Fruit fly (Drosophila melanogaster): ENCODE results near the gene CG42245.
A peak's percentile ranks its signal among the peaks of the same experiment; 100 is the strongest.

The CG42245 gene

DNA sequence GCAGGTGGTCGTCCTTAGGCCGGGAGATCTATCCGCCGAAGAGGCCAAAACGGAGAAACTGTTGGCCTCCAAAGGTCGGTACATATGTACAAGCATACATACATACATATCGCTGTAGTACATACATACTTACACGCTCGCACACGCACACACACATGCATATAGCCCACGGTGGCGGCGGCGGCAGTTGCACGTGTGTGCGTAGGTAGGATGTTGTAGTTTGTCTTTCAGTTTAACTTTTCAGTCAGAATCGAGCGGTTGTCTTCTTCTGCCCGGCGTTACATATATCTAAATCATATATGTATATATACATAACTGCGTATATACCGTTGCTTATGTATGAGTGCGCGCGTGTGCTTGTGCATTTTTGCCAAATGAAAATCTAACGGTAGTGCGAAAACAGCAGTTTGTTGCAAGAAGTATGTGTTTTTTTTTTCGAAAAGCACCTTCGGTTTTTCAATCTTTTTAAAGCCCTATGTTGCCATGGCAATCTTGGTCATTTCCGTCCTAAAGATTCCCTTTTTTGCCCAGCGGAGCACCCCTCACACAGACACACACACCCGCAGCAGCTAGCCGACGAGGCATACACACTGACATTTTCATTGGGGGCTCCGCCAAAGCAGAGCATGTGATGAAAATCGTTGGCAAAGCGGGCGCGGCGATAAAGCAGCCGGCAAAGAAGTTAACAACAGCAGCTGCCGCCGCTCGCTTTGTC lies 690 bp downstream of the CG42245 start:
- no peak for TF ChIP-seq CG13204 (GFP tag; optimal IDR thresholded peaks at IDR 0.05)
- no peak for TF ChIP-seq rn (GFP tag; IDR thresholded peaks at IDR 0.05)
- TF ChIP-seq CG32121 (GFP tag; IDR thresholded peaks at IDR 0.05): no peak
- no peak for TF ChIP-seq CG10348 (GFP tag; IDR thresholded peaks at IDR 0.05)
- no peak for TF ChIP-seq fd96Ca (GFP tag; IDR thresholded peaks at IDR 0.05)
- TF ChIP-seq Snoo (tag; optimal IDR thresholded peaks at IDR 0.05): no peak
- TF ChIP-seq Pif1B (GFP tag; optimal IDR thresholded peaks at IDR 0.05): no peak
- no peak for TF ChIP-seq D1 (tag; optimal IDR thresholded peaks at IDR 0.05)
- no peak for TF ChIP-seq CG9948 (tag; optimal IDR thresholded peaks at IDR 0.05)
- TF ChIP-seq CG4496 (GFP tag; IDR thresholded peaks at IDR 0.05): no peak
- TF ChIP-seq CG8159 (tag; optimal IDR thresholded peaks at IDR 0.05): no peak
- no peak for TF ChIP-seq EcR (GFP tag; optimal IDR thresholded peaks at IDR 0.05)
- no peak for TF ChIP-seq CG17806 (tag; optimal IDR thresholded peaks at IDR 0.05)

dm6 chr3L:2632763-2633100 lies 1.2 kb downstream of the CG42245 start:
- peak; percentile 54; the same call in 1 of the 3 replicates for TF ChIP-seq fd96Ca (GFP tag; IDR thresholded peaks at IDR 0.05)
- TF ChIP-seq Ets98B (GFP tag; IDR thresholded peaks at IDR 0.05): peak; percentile 31
- peak; percentile 82 for TF ChIP-seq CG13204 (GFP tag; optimal IDR thresholded peaks at IDR 0.05)
- no peak for TF ChIP-seq CG12605 (GFP tag; IDR thresholded peaks at IDR 0.05)
- 0 out of 3 replicates have a peak, but pooled peaks have one; percentile 7 for TF ChIP-seq CG4496 (GFP tag; IDR thresholded peaks at IDR 0.05)

dm6 chr3L:2634929-2635799 lies 3.6 kb downstream of the CG42245 start:
- peak; percentile 45 for TF ChIP-seq CG32121 (GFP tag; IDR thresholded peaks at IDR 0.05)
- TF ChIP-seq Ets98B (GFP tag; IDR thresholded peaks at IDR 0.05): peak; percentile 71
- no peak for TF ChIP-seq CG8301 (tag; optimal IDR thresholded peaks at IDR 0.05)
- no peak for TF ChIP-seq CG10348 (GFP tag; IDR thresholded peaks at IDR 0.05)
- TF ChIP-seq CG15710 (tag; optimal IDR thresholded peaks at IDR 0.05): peak; percentile 49
- TF ChIP-seq CG13204 (GFP tag; optimal IDR thresholded peaks at IDR 0.05): peak; percentile 62
- TF ChIP-seq D1 (tag; optimal IDR thresholded peaks at IDR 0.05): no peak
- peak; percentile 68 for TF ChIP-seq Pif1A (GFP tag; optimal IDR thresholded peaks at IDR 0.05)
- TF ChIP-seq fd96Ca (GFP tag; IDR thresholded peaks at IDR 0.05): peak; percentile 61; the same call in 2 of the 3 replicates
- no peak for TF ChIP-seq EcR (GFP tag; optimal IDR thresholded peaks at IDR 0.05)
- TF ChIP-seq CG34367 (tag; optimal IDR thresholded peaks at IDR 0.05): peak; percentile 49
- TF ChIP-seq CG4496 (GFP tag; IDR thresholded peaks at IDR 0.05): peak; percentile 83
- peak; percentile 86 for TF ChIP-seq Snoo (tag; optimal IDR thresholded peaks at IDR 0.05)
- no peak for TF ChIP-seq CG9948 (tag; optimal IDR thresholded peaks at IDR 0.05)
- TF ChIP-seq Pif1B (GFP tag; optimal IDR thresholded peaks at IDR 0.05): peak; percentile 44
- no peak for TF ChIP-seq CG14655 (GFP tag; optimal IDR thresholded peaks at IDR 0.05)
- TF ChIP-seq rn (GFP tag; IDR thresholded peaks at IDR 0.05): 0 out of 2 replicates have a peak, but pooled peaks have one; percentile 14
- peak; percentile 60 for TF ChIP-seq CG8159 (tag; optimal IDR thresholded peaks at IDR 0.05)
- TF ChIP-seq gl (tag; optimal IDR thresholded peaks at IDR 0.05): peak; percentile 45
- TF ChIP-seq CG17806 (tag; optimal IDR thresholded peaks at IDR 0.05): peak; percentile 12
- TF ChIP-seq CG12605 (GFP tag; IDR thresholded peaks at IDR 0.05): peak; percentile 21; the same call in 1 of the 2 replicates

DNA sequence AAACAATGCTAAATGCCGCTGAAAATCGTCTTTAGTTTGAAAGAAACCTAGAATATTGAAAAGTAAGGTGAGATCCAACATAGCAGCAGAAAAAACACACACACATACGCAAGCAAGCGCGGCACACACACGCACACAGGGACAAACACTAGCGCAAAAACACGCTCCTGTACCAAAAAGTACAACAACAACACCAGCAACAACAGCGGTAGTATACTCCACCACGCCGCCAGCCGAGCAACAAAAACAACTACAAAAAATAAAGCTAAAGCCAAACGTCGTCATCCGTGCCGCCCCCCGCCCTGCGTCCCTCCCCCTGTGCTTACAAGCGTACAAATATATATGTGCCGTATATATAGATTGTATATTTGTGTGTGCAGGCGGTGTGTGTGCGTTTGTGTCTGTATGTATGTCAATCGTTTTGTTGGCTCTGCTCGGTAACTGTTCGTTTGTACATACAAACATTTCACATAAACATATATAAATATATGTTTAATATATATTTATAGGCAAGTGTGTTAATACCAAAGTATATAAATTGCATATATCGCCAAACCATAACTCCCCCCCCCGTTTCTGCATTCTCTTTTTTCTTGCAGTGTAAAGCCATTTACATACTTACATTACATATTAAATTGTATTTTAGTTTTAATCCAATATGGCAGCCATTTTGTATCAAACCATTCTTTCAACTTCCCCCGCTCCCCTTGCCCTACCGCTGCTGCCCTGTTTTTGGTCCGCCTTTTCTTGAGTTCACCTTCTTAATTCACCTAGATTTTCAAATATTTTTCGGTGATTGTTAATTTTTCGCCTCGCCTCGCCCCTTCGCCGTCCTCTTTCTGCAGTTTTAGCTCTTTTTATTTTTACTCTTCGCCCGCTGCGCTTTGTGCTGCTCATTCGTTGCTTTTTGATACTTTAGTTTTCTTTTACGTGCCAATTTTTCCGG lies 4.8 kb downstream of the CG42245 start:
- TF ChIP-seq fd96Ca (GFP tag; IDR thresholded peaks at IDR 0.05) (no peak; the same call in 2 of the 3 replicates), CG8301 (tag; optimal IDR thresholded peaks at IDR 0.05) (no peak), CG32121 (GFP tag; IDR thresholded peaks at IDR 0.05) (peak; percentile 62), D1 (tag; optimal IDR thresholded peaks at IDR 0.05) (no peak), CG34367 (tag; optimal IDR thresholded peaks at IDR 0.05) (no peak), Pif1A (GFP tag; optimal IDR thresholded peaks at IDR 0.05) (no peak), Ets98B (GFP tag; IDR thresholded peaks at IDR 0.05) (peak; percentile 76; the same call in 1 of the 2 replicates), Snoo (tag; optimal IDR thresholded peaks at IDR 0.05) (no peak), CG10348 (GFP tag; IDR thresholded peaks at IDR 0.05) (no peak), CG14655 (GFP tag; optimal IDR thresholded peaks at IDR 0.05) (no peak), EcR (GFP tag; optimal IDR thresholded peaks at IDR 0.05) (no peak), rn (GFP tag; IDR thresholded peaks at IDR 0.05) (no peak), gl (tag; optimal IDR thresholded peaks at IDR 0.05) (no peak), CG8159 (tag; optimal IDR thresholded peaks at IDR 0.05) (peak; percentile 53), Pif1B (GFP tag; optimal IDR thresholded peaks at IDR 0.05) (peak; percentile 55), CG9948 (tag; optimal IDR thresholded peaks at IDR 0.05) (peak; percentile 27), CG4496 (GFP tag; IDR thresholded peaks at IDR 0.05) (peak; percentile 58; the same call in 1 of the 3 replicates), CG15710 (tag; optimal IDR thresholded peaks at IDR 0.05) (peak; percentile 27), CG12605 (GFP tag; IDR thresholded peaks at IDR 0.05) (peak; percentile 55), CG13204 (GFP tag; optimal IDR thresholded peaks at IDR 0.05) (peak; percentile 29), CG17806 (tag; optimal IDR thresholded peaks at IDR 0.05) (peak; percentile 65)

Data from whole organism, pupa.